Worm (Caenorhabditis elegans) whole organism, L3 larva: ENCODE data around the gene C04A11.5.

Experiments
- ZK546.5 ChIP-seq: sonication (generic microtip); optimal IDR thresholded peaks from 2 replicates; lab custom pipeline; 2017; ENCODE audit warnings: missing biosample characterization, missing genetic modification characterization
- ama-1 ChIP-seq: fragments of 150-350 bp; optimal IDR thresholded peaks from 2 replicates; lab custom pipeline; 2018
- ceh-28 ChIP-seq: fragments of 150-350 bp; optimal IDR thresholded peaks from 2 replicates; lab custom pipeline; 2014; ENCODE audit warnings: missing biosample characterization, missing genetic modification reagents, missing genetic modification characterization
- ceh-82 ChIP-seq: fragments of 150-350 bp; optimal IDR thresholded peaks from 2 replicates; lab custom pipeline; 2014; ENCODE audit warnings: missing biosample characterization, missing genetic modification characterization
- elt-3 ChIP-seq, 3 experiments: fragments of 150-350 bp in 1 of 3; sonication (generic microtip) in 2 of 3; optimal IDR thresholded peaks; 2 replicates in 2 of 3; 4 replicates in 1 of 3; lab custom pipeline; 2014 to 2017; ENCODE audit warnings: missing biosample characterization in 3 of 3, missing genetic modification characterization in 3 of 3
- nhr-12 ChIP-seq: fragments of 150-350 bp; optimal IDR thresholded peaks from 2 replicates; lab custom pipeline; 2014; ENCODE audit warnings: missing biosample characterization, missing genetic modification characterization
- nhr-237 ChIP-seq: fragments of 150-350 bp; optimal IDR thresholded peaks from 2 replicates; lab custom pipeline; 2014; ENCODE audit warnings: missing biosample characterization, missing genetic modification characterization
- nhr-28 ChIP-seq: fragments of 150-350 bp; optimal IDR thresholded peaks from 2 replicates; lab custom pipeline; 2014; ENCODE audit warnings: missing biosample characterization, missing genetic modification characterization
- nhr-67 ChIP-seq: fragments of 150-350 bp; optimal IDR thresholded peaks from 2 replicates; lab custom pipeline; 2014; ENCODE audit warnings: missing biosample characterization, missing genetic modification characterization
- nhr-76 ChIP-seq: fragments of 150-350 bp; sonication (generic microtip); optimal IDR thresholded peaks from 5 replicates; lab custom pipeline; 2014; ENCODE audit warnings: missing biosample characterization, missing genetic modification characterization
- nhr-77 ChIP-seq: fragments of 150-350 bp; optimal IDR thresholded peaks from 2 replicates; lab custom pipeline; 2014; ENCODE audit warnings: missing biosample characterization, missing genetic modification characterization
- pha-4 ChIP-seq: fragments of 150-350 bp; optimal IDR thresholded peaks from 2 replicates; lab custom pipeline; 2014; ENCODE audit warnings: missing biosample characterization, missing genetic modification reagents, missing genetic modification characterization
- snpc-4 ChIP-seq: fragments of 150-350 bp; optimal IDR thresholded peaks from 2 replicates; lab custom pipeline; 2014; ENCODE audit warnings: missing biosample characterization, missing genetic modification characterization
- ztf-11 ChIP-seq: fragments of 150-350 bp; optimal IDR thresholded peaks from 2 replicates; lab custom pipeline; 2014; ENCODE audit warnings: missing biosample characterization, missing genetic modification characterization

DNA sequence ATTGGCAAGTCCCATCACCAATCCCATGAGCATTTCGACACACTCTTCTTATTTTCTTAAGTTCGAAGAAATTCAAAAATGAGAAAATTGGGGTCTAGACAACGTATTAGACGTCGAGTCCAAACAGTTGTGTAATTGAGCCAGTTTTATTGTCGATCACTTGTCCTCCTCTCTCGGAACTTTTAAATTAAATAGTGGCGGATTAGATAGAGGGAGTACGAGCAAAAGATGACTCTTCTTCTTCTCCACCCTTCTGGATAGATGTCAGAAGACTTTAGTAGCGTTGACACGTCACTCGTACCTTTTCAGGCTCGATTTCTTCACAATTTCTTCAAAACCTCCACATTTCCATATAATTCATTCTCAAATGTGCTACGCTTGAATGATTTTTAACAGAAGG is 49.2 kb upstream of the C04A11.5 start:
- TF ChIP-seq pha-4 (no peak), nhr-28 (tag; lab: Kevin White, UChicago) (no peak), nhr-77 (no peak), nhr-76 (tag; lab: Kevin White, UChicago) (no peak), ceh-28 (tag; lab: Kevin White, UChicago) (no peak), elt-3 (tag; optimal IDR thresholded peaks at IDR 0.05; lab: Kevin White, UChicago) (no peak), snpc-4 (tag; lab: Kevin White, UChicago) (no peak), nhr-67 (tag; lab: Kevin White, UChicago) (no peak), ama-1 (lab: Kevin White, UChicago) (no peak), nhr-12 (tag; lab: Kevin White, UChicago) (no peak), ztf-11 (tag; lab: Kevin White, UChicago) (no peak), ceh-82 (tag; lab: Kevin White, UChicago) (no peak), nhr-237 (tag; lab: Kevin White, UChicago) (no peak), ZK546.5 (tag; lab: Kevin White, UChicago) (no peak)
